1 fruit fly cellular context compared by ENCODE assay signal in the genomic region with DNA sequence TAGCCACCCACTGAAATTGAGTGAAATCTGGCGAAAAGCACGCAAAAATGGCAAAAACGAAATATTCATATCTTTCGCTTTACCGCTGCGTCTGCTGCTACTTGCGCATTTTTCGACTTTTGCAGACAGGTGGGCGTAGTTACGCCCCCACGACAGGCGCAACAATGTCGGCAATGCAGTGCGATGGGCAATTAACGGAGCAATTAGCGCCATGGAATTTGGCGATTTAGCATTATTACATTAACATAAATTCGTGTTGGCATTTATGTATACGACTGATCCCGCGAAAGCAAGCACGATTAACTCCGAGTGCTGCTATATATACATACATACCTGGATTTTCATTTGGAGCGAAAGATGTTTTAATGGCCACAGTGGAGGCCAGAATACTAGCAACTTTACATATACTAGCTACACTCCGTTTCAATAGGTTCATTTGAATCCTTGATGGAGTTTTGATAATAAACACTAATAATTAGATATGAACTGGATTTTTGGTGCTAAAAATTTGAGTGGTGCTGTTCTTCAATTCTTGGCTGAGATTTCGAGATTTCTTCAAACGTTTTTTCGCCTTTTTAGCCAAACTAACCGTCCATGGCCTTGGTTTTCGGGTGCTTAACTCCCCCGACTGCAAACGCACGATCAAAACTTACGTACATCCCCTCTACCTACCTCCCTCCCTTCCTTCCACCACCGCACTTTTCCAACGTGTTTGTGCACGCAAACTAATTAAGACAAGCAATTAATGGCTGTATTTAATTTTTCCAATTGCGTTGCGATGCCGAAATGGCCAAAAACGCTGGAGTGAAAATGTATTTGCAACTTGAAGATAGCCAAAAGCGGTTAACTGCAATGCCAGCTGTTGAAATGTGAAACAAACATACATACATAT.
A peak's percentile ranks its signal among the peaks of the same experiment; 100 is the strongest.
TF ChIP-seq lines count a peak whose summit lies in the region.

No protein-coding gene starts in this region.

TF ChIP-seq in whole organism, embryonic, 481 proteins besides CTCF, POLR2A, EP300 and RAD21 (continued from another document and continues in another):
- TF ChIP-seq CG3726 (GFP tag; IDR thresholded peaks at IDR 0.05; lab: Robert Waterston, UW) (0 out of 3 replicates have a peak, but pooled peaks have one; percentile 60), nmo (GFP tag; optimal IDR thresholded peaks at IDR 0.05; lab: Kevin White, UChicago) (peak; percentile 44), bsh (GFP tag; optimal IDR thresholded peaks at IDR 0.05; lab: Kevin White, UChicago) (peak in 1 of 2 experiments; percentile 61), pnt (GFP tag; optimal IDR thresholded peaks at IDR 0.05; lab: Kevin White, UChicago) (no peak), odd (GFP tag; optimal IDR thresholded peaks at IDR 0.05; lab: Kevin White, UChicago) (no peak), sim (GFP tag; IDR thresholded peaks at IDR 0.05; lab: Robert Waterston, UW) (no peak), tgo (GFP tag; IDR thresholded peaks at IDR 0.05; lab: Robert Waterston, UW) (peak; percentile 20; the same call in 1 of the 3 replicates), CG32772 (GFP tag; IDR thresholded peaks at IDR 0.05; lab: Robert Waterston, UW) (peak; percentile 27; the same call in 1 of the 2 replicates), CG9727 (GFP tag; optimal IDR thresholded peaks at IDR 0.05; lab: Kevin White, UChicago) (no peak), Hmr (GFP tag; optimal IDR thresholded peaks at IDR 0.05; lab: Kevin White, UChicago) (peak; percentile 15), CG32532 (GFP tag; IDR thresholded peaks at IDR 0.05; lab: Robert Waterston, UW) (peak; percentile 13; the same call in 1 of the 2 replicates), CG5245 (GFP tag; optimal IDR thresholded peaks at IDR 0.05; lab: Kevin White, UChicago) (no peak), fd64A (GFP tag; optimal IDR thresholded peaks at IDR 0.05; lab: Kevin White, UChicago) (no peak), B-H2 (GFP tag; optimal IDR thresholded peaks at IDR 0.05; lab: Kevin White, UChicago) (no peak), CG3847 (GFP tag; IDR thresholded peaks at IDR 0.05; lab: Robert Waterston, UW) (no peak), CG2889 (GFP tag; IDR thresholded peaks at IDR 0.05; lab: Robert Waterston, UW) (no peak), ase (GFP tag; IDR thresholded peaks at IDR 0.05; lab: Robert Waterston, UW) (peak; percentile 40; the same call in 1 of the 3 replicates), insv (GFP tag; optimal IDR thresholded peaks at IDR 0.05; lab: Kevin White, UChicago) (no peak), CG14965 (GFP tag; optimal IDR thresholded peaks at IDR 0.05; lab: Kevin White, UChicago; ENCODE audit: borderline replicate concordance) (no peak), prd (optimal IDR thresholded peaks at IDR 0.05; lab: Kevin White, UChicago) (no peak), prd (GFP tag; IDR thresholded peaks at IDR 0.05; lab: Robert Waterston, UW) (peak; percentile 65; the same call in 2 of the 3 replicates), amos (GFP tag; IDR thresholded peaks at IDR 0.05; lab: Robert Waterston, UW; ENCODE audit: partially characterized antibody) (no peak), Taf1 (GFP tag; IDR thresholded peaks at IDR 0.05; lab: Robert Waterston, UW) (no peak), CG16863 (GFP tag; optimal IDR thresholded peaks at IDR 0.05; lab: Kevin White, UChicago) (no peak), Rfx (GFP tag; IDR thresholded peaks at IDR 0.05; lab: Robert Waterston, UW) (peak; percentile 31; the same call in 1 of the 2 replicates), pzg (GFP tag; optimal IDR thresholded peaks at IDR 0.05; lab: Kevin White, UChicago) (no peak), Ada2b (GFP tag; IDR thresholded peaks at IDR 0.05; lab: Robert Waterston, UW) (0 out of 2 replicates have a peak, but pooled peaks have one; percentile 4), CG31441 (GFP tag; IDR thresholded peaks at IDR 0.05; lab: Robert Waterston, UW) (0 out of 2 replicates have a peak, but pooled peaks have one; percentile 15), CG1603 (tag; optimal IDR thresholded peaks at IDR 0.05; lab: Kevin White, UChicago) (peak; percentile 64), Doc3 (GFP tag; IDR thresholded peaks at IDR 0.05; lab: Robert Waterston, UW; ENCODE audit: partially characterized antibody) (no peak), ttk (GFP tag; IDR thresholded peaks at IDR 0.05; lab: Robert Waterston, UW) (0 out of 2 replicates have a peak, but pooled peaks have one; percentile 33), CG3838 (GFP tag; optimal IDR thresholded peaks at IDR 0.05; lab: Kevin White, UChicago) (no peak), wdn (GFP tag; IDR thresholded peaks at IDR 0.05; lab: Robert Waterston, UW) (no peak), luna (GFP tag; optimal IDR thresholded peaks at IDR 0.05; lab: Kevin White, UChicago) (no peak), E2f2 (GFP tag; IDR thresholded peaks at IDR 0.05; lab: Robert Waterston, UW) (0 out of 2 replicates have a peak, but pooled peaks have one; percentile 14), Atf6 (GFP tag; IDR thresholded peaks at IDR 0.05; lab: Robert Waterston, UW) (0 out of 2 replicates have a peak, but pooled peaks have one; percentile 36), tll (GFP tag; optimal IDR thresholded peaks at IDR 0.05; lab: Kevin White, UChicago) (no peak), vnd (GFP tag; IDR thresholded peaks at IDR 0.05; lab: Robert Waterston, UW; ENCODE audit: partially characterized antibody) (no peak), NFAT (GFP tag; IDR thresholded peaks at IDR 0.05; lab: Robert Waterston, UW) (no peak), CG17359 (tag; optimal IDR thresholded peaks at IDR 0.05; lab: Kevin White, UChicago) (peak; percentile 31), sqz (GFP tag; optimal IDR thresholded peaks at IDR 0.05; lab: Kevin White, UChicago) (no peak), CG8388 (GFP tag; optimal IDR thresholded peaks at IDR 0.05; lab: Kevin White, UChicago) (peak; percentile 33), sc (optimal IDR thresholded peaks at IDR 0.05; lab: Kevin White, UChicago) (no peak), sc (GFP tag; optimal IDR thresholded peaks at IDR 0.05; lab: Kevin White, UChicago) (no peak), shn (GFP tag; optimal IDR thresholded peaks at IDR 0.05; lab: Kevin White, UChicago) (no peak), Hr51 (GFP tag; optimal IDR thresholded peaks at IDR 0.05; lab: Kevin White, UChicago) (peak in 1 of 2 experiments; percentile 24), stc (GFP tag; IDR thresholded peaks at IDR 0.05; lab: Robert Waterston, UW) (no peak), HLH3B (GFP tag; IDR thresholded peaks at IDR 0.05; lab: Robert Waterston, UW) (peak; percentile 51; the same call in 1 of the 2 replicates), CG10543 (GFP tag; optimal IDR thresholded peaks at IDR 0.05; lab: Kevin White, UChicago) (no peak), CG12391 (tag; optimal IDR thresholded peaks at IDR 0.05; lab: Kevin White, UChicago) (peak; percentile 41), sens-2 (GFP tag; IDR thresholded peaks at IDR 0.05; lab: Robert Waterston, UW) (no peak), schlank (tag; optimal IDR thresholded peaks at IDR 0.05; lab: Kevin White, UChicago) (no peak), Ravus (GFP tag; IDR thresholded peaks at IDR 0.05; lab: Robert Waterston, UW) (no peak), ERR (GFP tag; optimal IDR thresholded peaks at IDR 0.05; lab: Kevin White, UChicago) (no peak), MTF-1 (GFP tag; optimal IDR thresholded peaks at IDR 0.05; lab: Kevin White, UChicago; ENCODE audit: borderline replicate concordance) (no peak), Pdp1 (GFP tag; optimal IDR thresholded peaks at IDR 0.05; lab: Kevin White, UChicago) (no peak), maf-S (GFP tag; optimal IDR thresholded peaks at IDR 0.05; lab: Kevin White, UChicago) (no peak), pros (GFP tag; optimal IDR thresholded peaks at IDR 0.05; lab: Kevin White, UChicago) (peak; percentile 55), tap (tag; optimal IDR thresholded peaks at IDR 0.05; lab: Kevin White, UChicago) (peak; percentile 9), CG6272 (GFP tag; IDR thresholded peaks at IDR 0.05; lab: Robert Waterston, UW) (no peak), Lhr (GFP tag; optimal IDR thresholded peaks at IDR 0.05; lab: Kevin White, UChicago) (no peak), mam (GFP tag; optimal IDR thresholded peaks at IDR 0.05; lab: Kevin White, UChicago) (peak; percentile 8), tin (GFP tag; optimal IDR thresholded peaks at IDR 0.05; lab: Kevin White, UChicago) (no peak), ems (GFP tag; optimal IDR thresholded peaks at IDR 0.05; lab: Kevin White, UChicago) (no peak), ci (GFP tag; IDR thresholded peaks at IDR 0.05; lab: Robert Waterston, UW) (peak; percentile 81), CG30020 (tag; optimal IDR thresholded peaks at IDR 0.05; lab: Kevin White, UChicago) (no peak), Ets97D (GFP tag; optimal IDR thresholded peaks at IDR 0.05; lab: Kevin White, UChicago) (no peak), HHEX (GFP tag; optimal IDR thresholded peaks at IDR 0.05; lab: Kevin White, UChicago) (no peak), salm (tag; optimal IDR thresholded peaks at IDR 0.05; lab: Kevin White, UChicago) (no peak), crol (GFP tag; IDR thresholded peaks at IDR 0.05; lab: Robert Waterston, UW) (no peak; the same call in 1 of the 2 replicates), phol (tag; optimal IDR thresholded peaks at IDR 0.05; lab: Kevin White, UChicago) (peak; percentile 34), CG8281 (tag; optimal IDR thresholded peaks at IDR 0.05; lab: Kevin White, UChicago) (no peak), bigmax (GFP tag; optimal IDR thresholded peaks at IDR 0.05; lab: Kevin White, UChicago) (no peak), ken (GFP tag; IDR thresholded peaks at IDR 0.05; lab: Robert Waterston, UW) (0 out of 3 replicates have a peak, but pooled peaks have one; percentile 24), Bgb (GFP tag; IDR thresholded peaks at IDR 0.05; lab: Robert Waterston, UW; ENCODE audit: partially characterized antibody) (no peak), CG11696 (GFP tag; IDR thresholded peaks at IDR 0.05; lab: Robert Waterston, UW) (peak; percentile 86), kah (GFP tag; optimal IDR thresholded peaks at IDR 0.05; lab: Kevin White, UChicago) (no peak), zen2 (GFP tag; IDR thresholded peaks at IDR 0.05; lab: Robert Waterston, UW; ENCODE audit: partially characterized antibody) (no peak), Med (GFP tag; lab: Kevin White, UChicago) (peak; percentile 85), lab (GFP tag; optimal IDR thresholded peaks at IDR 0.05; lab: Kevin White, UChicago) (no peak), NfI (GFP tag; optimal IDR thresholded peaks at IDR 0.05; lab: Kevin White, UChicago) (peak; percentile 23), HLH54F (GFP tag; optimal IDR thresholded peaks at IDR 0.05; lab: Kevin White, UChicago) (peak; percentile 44), CG11695 (GFP tag; IDR thresholded peaks at IDR 0.05; lab: Robert Waterston, UW) (peak; percentile 47; the same call in 1 of the 3 replicates), sd (tag; optimal IDR thresholded peaks at IDR 0.05; lab: Kevin White, UChicago) (no peak), gcm2 (GFP tag; optimal IDR thresholded peaks at IDR 0.05; lab: Kevin White, UChicago) (no peak), CG2120 (GFP tag; optimal IDR thresholded peaks at IDR 0.05; lab: Kevin White, UChicago) (peak; percentile 46), Ptx1 (GFP tag; IDR thresholded peaks at IDR 0.05; lab: Robert Waterston, UW) (peak; percentile 33; the same call in 1 of the 2 replicates), CG4820 (GFP tag; optimal IDR thresholded peaks at IDR 0.05; lab: Kevin White, UChicago) (no peak), CG6254 (GFP tag; optimal IDR thresholded peaks at IDR 0.05; lab: Kevin White, UChicago) (no peak), CG6791 (GFP tag; IDR thresholded peaks at IDR 0.05; lab: Robert Waterston, UW; ENCODE audit: partially characterized antibody) (no peak), gsb-n (tag; optimal IDR thresholded peaks at IDR 0.05; lab: Kevin White, UChicago) (no peak), CG11504 (tag; optimal IDR thresholded peaks at IDR 0.05; lab: Kevin White, UChicago) (peak; percentile 44), eve (GFP tag; optimal IDR thresholded peaks at IDR 0.05; lab: Kevin White, UChicago) (no peak), CG11085 (GFP tag; IDR thresholded peaks at IDR 0.05; lab: Robert Waterston, UW) (no peak; the same call in 1 of the 2 replicates), vvl (GFP tag; IDR thresholded peaks at IDR 0.05; lab: Robert Waterston, UW) (peak; percentile 36; the same call in 1 of the 2 replicates), CG32767 (GFP tag; IDR thresholded peaks at IDR 0.05; lab: Robert Waterston, UW) (no peak), sens (GFP tag; lab: Kevin White, UChicago) (peak; percentile 84), CG10209 (GFP tag; optimal IDR thresholded peaks at IDR 0.05; lab: Kevin White, UChicago) (no peak), CG9876 (GFP tag; optimal IDR thresholded peaks at IDR 0.05; lab: Kevin White, UChicago) (no peak), HmgZ (tag; optimal IDR thresholded peaks at IDR 0.05; lab: Kevin White, UChicago) (no peak), CG2129 (GFP tag; IDR thresholded peaks at IDR 0.05; lab: Robert Waterston, UW; ENCODE audit: partially characterized antibody) (no peak), grn (GFP tag; optimal IDR thresholded peaks at IDR 0.05; lab: Kevin White, UChicago) (no peak), Bdp1 (GFP tag; optimal IDR thresholded peaks at IDR 0.05; lab: Kevin White, UChicago) (no peak), CG7357 (GFP tag; IDR thresholded peaks at IDR 0.05; lab: Robert Waterston, UW) (0 out of 3 replicates have a peak, but pooled peaks have one; percentile 39), yki (optimal IDR thresholded peaks at IDR 0.05; lab: Kevin White, UChicago) (no peak), CG17328 (GFP tag; IDR thresholded peaks at IDR 0.05; lab: Robert Waterston, UW) (peak; percentile 59; the same call in 1 of the 2 replicates), bab2 (GFP tag; optimal IDR thresholded peaks at IDR 0.05; lab: Kevin White, UChicago) (peak; percentile 2), gro (GFP tag; optimal IDR thresholded peaks at IDR 0.05; lab: Kevin White, UChicago) (no peak), CG7786 (GFP tag; optimal IDR thresholded peaks at IDR 0.05; lab: Kevin White, UChicago) (no peak), Mes4 (GFP tag; optimal IDR thresholded peaks at IDR 0.05; lab: Kevin White, UChicago) (no peak), sr (GFP tag; IDR thresholded peaks at IDR 0.05; lab: Robert Waterston, UW) (no peak), CG7839 (tag; optimal IDR thresholded peaks at IDR 0.05; lab: Kevin White, UChicago) (peak; percentile 35), Hsf (GFP tag; optimal IDR thresholded peaks at IDR 0.05; lab: Kevin White, UChicago) (peak; percentile 35), hkb (optimal IDR thresholded peaks at IDR 0.05; lab: Kevin White, UChicago) (no peak), hkb (GFP tag; IDR thresholded peaks at IDR 0.05; lab: Robert Waterston, UW) (peak; percentile 28; the same call in 1 of the 2 replicates), nerfin-1 (tag; optimal IDR thresholded peaks at IDR 0.05; lab: Kevin White, UChicago) (no peak), CG13624 (GFP tag; optimal IDR thresholded peaks at IDR 0.05; lab: Kevin White, UChicago) (no peak), HLH4C (GFP tag; IDR thresholded peaks at IDR 0.05; lab: Robert Waterston, UW; ENCODE audit: partially characterized antibody) (no peak), PHDP (tag; optimal IDR thresholded peaks at IDR 0.05; lab: Kevin White, UChicago) (peak; percentile 19)
